Worm (Caenorhabditis elegans) whole organism, L2 larva: ENCODE measurements around the gene Y53F4B.18.

Source experiments
- C34F6.9 ChIP-seq: fragments of 150-350 bp; optimal IDR thresholded peaks from 2 replicates; lab custom pipeline; 2014; ENCODE audit warnings: missing biosample characterization, missing genetic modification characterization
- F13H6.1 ChIP-seq: sonication (generic microtip); optimal IDR thresholded peaks from 2 replicates; lab custom pipeline; 2016; ENCODE audit warnings: missing genetic modification characterization, missing compliant biosample characterization
- R02D3.7 ChIP-seq: fragments of 150-350 bp; optimal IDR thresholded peaks from 2 replicates; lab custom pipeline; 2014; ENCODE audit warnings: missing biosample characterization, missing genetic modification characterization
- Y55F3AM.14 ChIP-seq: fragments of 200-800 bp; sonication (Bioruptor generic); optimal IDR thresholded peaks from 2 replicates; lab custom pipeline; 2018; ENCODE audit warnings: mild to moderate bottlenecking, missing genetic modification characterization, missing compliant biosample characterization
- ZK546.5 ChIP-seq: sonication (generic microtip); optimal IDR thresholded peaks from 2 replicates; lab custom pipeline; 2017; ENCODE audit warnings: missing biosample characterization, missing genetic modification characterization
- alr-1 ChIP-seq: fragments of 150-350 bp; optimal IDR thresholded peaks from 2 replicates; lab custom pipeline; 2014; ENCODE audit warnings: missing biosample characterization, missing genetic modification characterization
- aly-2 ChIP-seq: fragments of 150-350 bp; optimal IDR thresholded peaks from 2 replicates; lab custom pipeline; 2014; ENCODE audit warnings: missing biosample characterization, missing genetic modification characterization
- ama-1 ChIP-seq: fragments of 150-350 bp; optimal IDR thresholded peaks from 2 replicates; lab custom pipeline; 2018; ENCODE audit warnings: inconsistent platforms
- blmp-1 ChIP-seq: sonication (generic microtip); optimal IDR thresholded peaks from 2 replicates; lab custom pipeline; 2017; ENCODE audit warnings: missing genetic modification characterization, mild to moderate bottlenecking, missing compliant biosample characterization, antibody characterized with exemption, moderate library complexity; ENCODE audit not compliant: insufficient read depth
- ceh-16 ChIP-seq: fragments of 150-350 bp; optimal IDR thresholded peaks from 2 replicates; lab custom pipeline; 2014; ENCODE audit warnings: missing biosample characterization, missing genetic modification characterization
- ceh-82 ChIP-seq: fragments of 150-350 bp; optimal IDR thresholded peaks from 2 replicates; lab custom pipeline; 2014; ENCODE audit warnings: missing biosample characterization, missing genetic modification characterization
- crh-2 ChIP-seq: sonication (generic microtip); optimal IDR thresholded peaks from 2 replicates; lab custom pipeline; 2017; ENCODE audit warnings: missing biosample characterization, missing genetic modification characterization
- dmd-4 ChIP-seq: sonication (generic microtip); optimal IDR thresholded peaks from 2 replicates; lab custom pipeline; 2017; ENCODE audit warnings: missing biosample characterization, missing genetic modification characterization
- egl-27 ChIP-seq: sonication (generic microtip); optimal IDR thresholded peaks from 3 replicates; lab custom pipeline; 2017; ENCODE audit warnings: missing biosample characterization, missing genetic modification reagents, missing genetic modification characterization
- elt-1 ChIP-seq: fragments of 150-350 bp; optimal IDR thresholded peaks from 2 replicates; lab custom pipeline; 2014; ENCODE audit warnings: missing biosample characterization, missing genetic modification characterization
- elt-3 ChIP-seq: sonication (generic microtip); optimal IDR thresholded peaks from 2 replicates; lab custom pipeline; 2017; ENCODE audit warnings: missing biosample characterization, missing genetic modification characterization
- fos-1 ChIP-seq: fragments of 150-350 bp; optimal IDR thresholded peaks from 2 replicates; lab custom pipeline; 2014; ENCODE audit warnings: missing biosample characterization, missing genetic modification characterization
- gmeb-1 ChIP-seq: fragments of 150-350 bp; optimal IDR thresholded peaks from 2 replicates; lab custom pipeline; 2014; ENCODE audit warnings: missing biosample characterization, missing genetic modification characterization
- lin-11 ChIP-seq: fragments of 150-350 bp; sonication (generic microtip); optimal IDR thresholded peaks from 2 replicates; lab custom pipeline; 2014; ENCODE audit warnings: missing biosample characterization, missing genetic modification characterization, inconsistent platforms, mixed read lengths
- lin-13 ChIP-seq: fragments of 150-350 bp; optimal IDR thresholded peaks from 2 replicates; lab custom pipeline; 2014; ENCODE audit warnings: missing biosample characterization, missing genetic modification reagents, missing genetic modification characterization
- lin-39 ChIP-seq: fragments of 150-350 bp; optimal IDR thresholded peaks from 2 replicates; lab custom pipeline; 2014; ENCODE audit warnings: missing biosample characterization, missing genetic modification reagents, missing genetic modification characterization
- lsy-2 ChIP-seq, 2 experiments: fragments of 150-350 bp in 1 of 2; sonication (generic microtip) in 1 of 2; optimal IDR thresholded peaks; 2 replicates each; lab custom pipeline; 2014 to 2017; ENCODE audit warnings: missing biosample characterization in 2 of 2, missing genetic modification characterization in 2 of 2
- mab-5 ChIP-seq: fragments of 150-350 bp; optimal IDR thresholded peaks from 2 replicates; lab custom pipeline; 2014; ENCODE audit warnings: missing biosample characterization, missing genetic modification characterization
- mbf-1 ChIP-seq: sonication (generic microtip); optimal IDR thresholded peaks from 2 replicates; lab custom pipeline; 2017; ENCODE audit warnings: missing biosample characterization, missing genetic modification characterization
- mdl-1 ChIP-seq, 2 experiments: fragments of 150-350 bp in 1 of 2; sonication (generic microtip) in 1 of 2; optimal IDR thresholded peaks; 2 replicates each; lab custom pipeline; 2017; ENCODE audit warnings: missing biosample characterization in 2 of 2, missing genetic modification characterization in 2 of 2
- nhr-10 ChIP-seq: sonication (generic microtip); optimal IDR thresholded peaks from 2 replicates; lab custom pipeline; 2017; ENCODE audit warnings: missing biosample characterization, missing genetic modification characterization
- nhr-11 ChIP-seq: fragments of 150-350 bp; optimal IDR thresholded peaks from 2 replicates; lab custom pipeline; 2014; ENCODE audit warnings: missing biosample characterization, missing genetic modification characterization
- nhr-12 ChIP-seq: fragments of 150-350 bp; optimal IDR thresholded peaks from 2 replicates; lab custom pipeline; 2014; ENCODE audit warnings: missing biosample characterization, missing genetic modification characterization
- nhr-129 ChIP-seq: fragments of 150-350 bp; optimal IDR thresholded peaks from 2 replicates; lab custom pipeline; 2014; ENCODE audit warnings: missing biosample characterization, missing genetic modification characterization
- nhr-21 ChIP-seq: fragments of 150-350 bp; optimal IDR thresholded peaks from 2 replicates; lab custom pipeline; 2014; ENCODE audit warnings: missing biosample characterization, missing genetic modification characterization
- nhr-23 ChIP-seq: fragments of 150-350 bp; optimal IDR thresholded peaks from 2 replicates; lab custom pipeline; 2014; ENCODE audit warnings: missing biosample characterization, missing genetic modification reagents, missing genetic modification characterization
- nhr-237 ChIP-seq: fragments of 150-350 bp; optimal IDR thresholded peaks from 2 replicates; lab custom pipeline; 2014; ENCODE audit warnings: missing biosample characterization, missing genetic modification characterization
- nhr-25 ChIP-seq: fragments of 150-350 bp; sonication (generic microtip); optimal IDR thresholded peaks from 3 replicates; lab custom pipeline; 2014; ENCODE audit warnings: missing biosample characterization, missing genetic modification characterization
- nhr-6 ChIP-seq: fragments of 150-350 bp; optimal IDR thresholded peaks from 2 replicates; lab custom pipeline; 2014; ENCODE audit warnings: missing biosample characterization, missing genetic modification characterization
- nhr-77 ChIP-seq: fragments of 150-350 bp; optimal IDR thresholded peaks from 2 replicates; lab custom pipeline; 2014; ENCODE audit warnings: missing biosample characterization, missing genetic modification characterization
- peb-1 ChIP-seq: fragments of 150-350 bp; optimal IDR thresholded peaks from 2 replicates; lab custom pipeline; 2014; ENCODE audit warnings: missing biosample characterization, missing genetic modification characterization
- sem-4 ChIP-seq: fragments of 150-350 bp; optimal IDR thresholded peaks from 2 replicates; lab custom pipeline; 2014; ENCODE audit warnings: missing biosample characterization, missing genetic modification reagents, missing genetic modification characterization
- skn-1 ChIP-seq: sonication (generic microtip); optimal IDR thresholded peaks from 2 replicates; lab custom pipeline; 2017; ENCODE audit warnings: missing biosample characterization, missing genetic modification characterization
- sma-3 ChIP-seq: sonication (generic microtip); optimal IDR thresholded peaks from 2 replicates; lab custom pipeline; 2016; ENCODE audit warnings: missing genetic modification reagents, missing genetic modification characterization, missing compliant biosample characterization
- sma-9 ChIP-seq, 2 experiments: fragments of 150-350 bp in 1 of 2; sonication (generic microtip) in 1 of 2; optimal IDR thresholded peaks; 2 replicates each; lab custom pipeline; 2014 to 2016; ENCODE audit warnings: missing genetic modification characterization in 2 of 2, mild to moderate bottlenecking in 1 of 2, missing biosample characterization in 1 of 2, missing compliant biosample characterization in 1 of 2, missing genetic modification reagents in 1 of 2, moderate library complexity in 1 of 2
- snpc-4 ChIP-seq: fragments of 150-350 bp; optimal IDR thresholded peaks from 2 replicates; lab custom pipeline; 2014; ENCODE audit warnings: missing biosample characterization, missing genetic modification characterization
- unc-39 ChIP-seq: fragments of 150-350 bp; optimal IDR thresholded peaks from 2 replicates; lab custom pipeline; 2014; ENCODE audit warnings: missing biosample characterization, missing genetic modification characterization
- unc-55 ChIP-seq: fragments of 150-350 bp; sonication (generic microtip); optimal IDR thresholded peaks from 3 replicates; lab custom pipeline; 2014; ENCODE audit warnings: missing biosample characterization, missing genetic modification reagents, missing genetic modification characterization
- unc-62 ChIP-seq: fragments of 150-350 bp; optimal IDR thresholded peaks from 2 replicates; lab custom pipeline; 2014; ENCODE audit warnings: missing biosample characterization, missing genetic modification reagents, missing genetic modification characterization
- zag-1 ChIP-seq: fragments of 150-350 bp; optimal IDR thresholded peaks from 2 replicates; lab custom pipeline; 2014; ENCODE audit warnings: missing biosample characterization, missing genetic modification characterization
- ztf-1 ChIP-seq: fragments of 200-800 bp; sonication (Bioruptor generic); conservative IDR thresholded peaks from 2 replicates; pipeline ENCODE4 v1.3.6; 2022; ENCODE audit warnings: missing genetic modification characterization, missing compliant biosample characterization
- ztf-11 ChIP-seq: sonication (generic microtip); optimal IDR thresholded peaks from 2 replicates; lab custom pipeline; 2017; ENCODE audit warnings: missing biosample characterization, missing genetic modification characterization
- ztf-4 ChIP-seq: fragments of 150-350 bp; optimal IDR thresholded peaks from 2 replicates; lab custom pipeline; 2014; ENCODE audit warnings: missing biosample characterization, missing genetic modification characterization

Gene Y53F4B.18

ce11 chrII:15025599-15026164, 45.8 kb downstream of the Y53F4B.18 start, which contains the start of gene cmtr-1:
TSS of gene cmtr-1 (plus strand) at chrII:15026114.
- TF ChIP-seq Y55F3AM.14 (GFP tag; lab: Kevin White, UChicago) = peak; percentile 82
- TF ChIP-seq egl-27 = peak; percentile 95
- TF ChIP-seq nhr-21 (tag; lab: Kevin White, UChicago) = peak; percentile 98
- peak; percentile 91 for TF ChIP-seq lin-11 (tag; lab: Kevin White, UChicago)
- peak; percentile 68 for TF ChIP-seq ztf-11
- peak; percentile 93 for TF ChIP-seq mab-5 (tag; lab: Kevin White, UChicago)
- TF ChIP-seq sma-9 (GFP tag; optimal IDR thresholded peaks at IDR 0.05; lab: Kevin White, UChicago) = peak; percentile 98
- TF ChIP-seq sma-9 (tag; optimal IDR thresholded peaks at IDR 0.05; lab: Kevin White, UChicago) = no peak
- TF ChIP-seq mdl-1 (tag; optimal IDR thresholded peaks at IDR 0.05; lab: Kevin White, UChicago) = peak; percentile 65 to 82
- TF ChIP-seq lsy-2 (tag; optimal IDR thresholded peaks at IDR 0.05; lab: Kevin White, UChicago) = peak; percentile 90 to 95
- TF ChIP-seq unc-39 = no peak
- peak; percentile 40 for TF ChIP-seq elt-1 (tag; lab: Kevin White, UChicago)
- TF ChIP-seq gmeb-1 (tag; lab: Kevin White, UChicago) = peak; percentile 95
- TF ChIP-seq nhr-12 (tag; lab: Kevin White, UChicago) = peak; percentile 20
- peak; percentile 87 for TF ChIP-seq nhr-6 (tag; lab: Kevin White, UChicago)
- no peak for TF ChIP-seq lin-39 (tag; lab: Kevin White, UChicago)
- peak; percentile 51 for TF ChIP-seq R02D3.7 (tag; lab: Kevin White, UChicago)
- TF ChIP-seq snpc-4 (tag; lab: Kevin White, UChicago) = peak; percentile 100
- TF ChIP-seq ZK546.5 (tag; lab: Kevin White, UChicago) = peak; percentile 5
- peak; percentile 94 for TF ChIP-seq ama-1 (lab: Kevin White, UChicago)
- TF ChIP-seq nhr-25 (tag; lab: Kevin White, UChicago) = peak; percentile 95
- peak; percentile 100 for TF ChIP-seq sma-3
- TF ChIP-seq sem-4 = peak; percentile 96
- peak; percentile 95 for TF ChIP-seq ztf-4 (tag; lab: Kevin White, UChicago)
- TF ChIP-seq mbf-1 (tag; lab: Kevin White, UChicago) = no peak
- TF ChIP-seq ztf-1 (GFP tag; lab: Robert Waterston, UW) = 0 out of 2 replicates have a peak, but pooled peaks have one; percentile 26
- no peak for TF ChIP-seq aly-2
- no peak for TF ChIP-seq alr-1
- peak; percentile 91 for TF ChIP-seq ceh-16 (tag; lab: Kevin White, UChicago)
- TF ChIP-seq peb-1 (tag; lab: Kevin White, UChicago) = no peak
- peak; percentile 97 for TF ChIP-seq fos-1 (tag; lab: Kevin White, UChicago)
- TF ChIP-seq F13H6.1 (tag; lab: Kevin White, UChicago) = peak; percentile 96
- TF ChIP-seq C34F6.9 (tag; lab: Kevin White, UChicago) = peak; percentile 88
- TF ChIP-seq blmp-1 = peak; percentile 87
- no peak for TF ChIP-seq skn-1 (tag; lab: Kevin White, UChicago)
- TF ChIP-seq nhr-237 (tag; lab: Kevin White, UChicago) = peak; percentile 51
- TF ChIP-seq lin-13 = peak; percentile 97
- TF ChIP-seq zag-1 (tag; lab: Kevin White, UChicago) = peak; percentile 45
- peak; percentile 99 for TF ChIP-seq unc-55 (GFP tag; lab: Kevin White, UChicago)
- TF ChIP-seq elt-3 = no peak
- no peak for TF ChIP-seq nhr-23 (tag; lab: Kevin White, UChicago)
- peak; percentile 90 for TF ChIP-seq nhr-129 (tag; lab: Kevin White, UChicago)
- TF ChIP-seq ceh-82 (tag; lab: Kevin White, UChicago) = peak; percentile 80
- peak; percentile 14 for TF ChIP-seq nhr-10
- TF ChIP-seq crh-2 (tag; lab: Kevin White, UChicago) = peak; percentile 99
- no peak for TF ChIP-seq dmd-4 (tag; lab: Kevin White, UChicago)
- peak; percentile 94 for TF ChIP-seq nhr-77 (tag; lab: Kevin White, UChicago)
- peak; percentile 41 for TF ChIP-seq unc-62
- TF ChIP-seq nhr-11 (tag; lab: Kevin White, UChicago) = no peak
